Fruit fly (Drosophila melanogaster) whole organism, adult: ENCODE data around the gene CG11964.

Experiments used
- CG11617 ChIP-seq: fragments of 200-800 bp; sonication (Bioruptor generic); optimal IDR thresholded peaks from 2 replicates; lab custom pipeline; 2017; ENCODE audit warnings: mild to moderate bottlenecking, missing biosample characterization, missing genetic modification reagents, missing genetic modification characterization
- CG12768 ChIP-seq: fragments of 200-800 bp; sonication (Bioruptor generic); optimal IDR thresholded peaks from 2 replicates; lab custom pipeline; 2017; ENCODE audit warnings: missing biosample characterization, missing genetic modification characterization, mild to moderate bottlenecking, moderate library complexity, missing genetic modification reagents
- CG14711 ChIP-seq: fragments of 200-800 bp; sonication (Bioruptor generic); optimal IDR thresholded peaks from 2 replicates; lab custom pipeline; 2018; ENCODE audit warnings: missing biosample characterization, mild to moderate bottlenecking, missing genetic modification characterization, moderate library complexity
- CG1620 ChIP-seq: fragments of 200-800 bp; sonication (Bioruptor generic); optimal IDR thresholded peaks from 2 replicates; lab custom pipeline; 2016; ENCODE audit warnings: missing biosample characterization, missing genetic modification characterization
- CG33017 ChIP-seq: fragments of 200-800 bp; sonication (Bioruptor generic); optimal IDR thresholded peaks from 2 replicates; lab custom pipeline; 2018; ENCODE audit warnings: missing biosample characterization, mild to moderate bottlenecking, missing genetic modification characterization, moderate library complexity
- CG5204 ChIP-seq: fragments of 200-800 bp; sonication (Bioruptor generic); optimal IDR thresholded peaks from 2 replicates; lab custom pipeline; 2016; ENCODE audit warnings: missing biosample characterization, missing genetic modification characterization
- CG7045 ChIP-seq: fragments of 200-800 bp; sonication (Bioruptor generic); optimal IDR thresholded peaks from 2 replicates; lab custom pipeline; 2017; ENCODE audit warnings: missing biosample characterization, mild to moderate bottlenecking, missing genetic modification characterization
- CG7101 ChIP-seq: fragments of 200-800 bp; sonication (Bioruptor generic); optimal IDR thresholded peaks from 2 replicates; lab custom pipeline; 2018; ENCODE audit warnings: missing biosample characterization, mild to moderate bottlenecking, missing genetic modification characterization, moderate library complexity
- Clk ChIP-seq: fragments of 200-800 bp; sonication (Bioruptor generic); optimal IDR thresholded peaks from 2 replicates; lab custom pipeline; 2017; ENCODE audit warnings: missing biosample characterization, missing genetic modification characterization
- Crg-1 ChIP-seq: fragments of 200-800 bp; sonication (Bioruptor generic); optimal IDR thresholded peaks from 2 replicates; lab custom pipeline; 2016; ENCODE audit warnings: missing biosample characterization, missing genetic modification characterization
- Hr96 ChIP-seq: fragments of 200-800 bp; sonication (Bioruptor generic); optimal IDR thresholded peaks from 2 replicates; lab custom pipeline; 2016; ENCODE audit warnings: missing biosample characterization, missing genetic modification characterization
- Mnt ChIP-seq: fragments of 200-800 bp; sonication (Bioruptor generic); optimal IDR thresholded peaks from 2 replicates; lab custom pipeline; 2016; ENCODE audit warnings: missing biosample characterization, mild to moderate bottlenecking, missing genetic modification characterization
- bab1 ChIP-seq: fragments of 200-800 bp; sonication (Bioruptor generic); optimal IDR thresholded peaks from 3 replicates; lab custom pipeline; 2019; ENCODE audit warnings: missing biosample characterization, mild to moderate bottlenecking, missing genetic modification characterization, moderate library complexity
- cic ChIP-seq: fragments of 200-800 bp; sonication (Bioruptor generic); optimal IDR thresholded peaks from 2 replicates; lab custom pipeline; 2017; ENCODE audit warnings: missing biosample characterization, mild to moderate bottlenecking, missing genetic modification characterization, moderate library complexity
- cnc ChIP-seq, 2 experiments: fragments of >200 bp; optimal IDR thresholded peaks; 2 replicates each; lab custom pipeline; 2017
- kay ChIP-seq: fragments of 200-800 bp; sonication (Bioruptor generic); peaks from one replicate; lab custom pipeline; 2016; ENCODE audit warnings: missing biosample characterization, missing genetic modification characterization, borderline replicate concordance
- ovo ChIP-seq: fragments of 200-800 bp; sonication (Bioruptor generic); optimal IDR thresholded peaks from 2 replicates; lab custom pipeline; 2016; ENCODE audit warnings: missing biosample characterization, missing genetic modification characterization
- pad ChIP-seq: fragments of 200-800 bp; sonication (Bioruptor generic); optimal IDR thresholded peaks from 3 replicates; lab custom pipeline; 2017; ENCODE audit warnings: missing biosample characterization, missing genetic modification characterization, mild to moderate bottlenecking, moderate library complexity, missing genetic modification reagents
- tj ChIP-seq: fragments of 200-800 bp; sonication (Bioruptor generic); optimal IDR thresholded peaks from 3 replicates; lab custom pipeline; 2017; ENCODE audit warnings: missing biosample characterization, mild to moderate bottlenecking, missing genetic modification characterization, moderate library complexity
- toe ChIP-seq: fragments of 200-800 bp; sonication (Bioruptor generic); optimal IDR thresholded peaks from 2 replicates; lab custom pipeline; 2016; ENCODE audit warnings: missing biosample characterization, missing genetic modification characterization

The CG11964 gene

dm6 chr3R:8931777-8932345, 13.0 kb downstream of the CG11964 start, which contains the start of gene pyd:
Gene pyd, minus strand, starts transcription at chr3R:8931896.
- peak; percentile 61 for TF ChIP-seq Mnt (GFP tag; lab: Kevin White, UChicago)
- peak; percentile 54 for TF ChIP-seq ovo (GFP tag; lab: Kevin White, UChicago)
- TF ChIP-seq cnc (optimal IDR thresholded peaks at IDR 0.05; lab: Kevin White, UChicago) = no peak
- peak; percentile 59 for TF ChIP-seq CG5204
- peak; percentile 35 for TF ChIP-seq CG14711 (tag; lab: Kevin White, UChicago)
- peak; percentile 75 for TF ChIP-seq toe (GFP tag; lab: Kevin White, UChicago)
- no peak for TF ChIP-seq CG33017 (tag; lab: Kevin White, UChicago)
- TF ChIP-seq CG11617 = peak; percentile 66
- TF ChIP-seq Crg-1 = peak; percentile 74
- peak; percentile 47 for TF ChIP-seq CG7045 (GFP tag; lab: Kevin White, UChicago)
- TF ChIP-seq Clk = no peak
- peak; percentile 61 for TF ChIP-seq tj (GFP tag; lab: Kevin White, UChicago)
- TF ChIP-seq CG7101 (tag; lab: Kevin White, UChicago) = peak; percentile 68
- TF ChIP-seq pad (GFP tag; lab: Kevin White, UChicago) = peak; percentile 33
- TF ChIP-seq CG12768 (GFP tag; lab: Kevin White, UChicago) = no peak
- peak; percentile 84 for TF ChIP-seq bab1 (GFP tag; lab: Kevin White, UChicago)
- no peak for TF ChIP-seq cic (GFP tag; lab: Kevin White, UChicago)
- peak; percentile 88 for TF ChIP-seq kay (GFP tag; lab: Kevin White, UChicago)
- TF ChIP-seq Hr96 (GFP tag; lab: Kevin White, UChicago) = peak; percentile 81
- TF ChIP-seq CG1620 (GFP tag; lab: Kevin White, UChicago) = peak; percentile 47

- TF ChIP-seq bab1 (GFP tag; lab: Kevin White, UChicago) = no peak
- peak; percentile 77 for TF ChIP-seq pad (GFP tag; lab: Kevin White, UChicago)
Measured at dm6 chr3R:8931064-8931419, 13.8 kb downstream of the CG11964 start.

DNA sequence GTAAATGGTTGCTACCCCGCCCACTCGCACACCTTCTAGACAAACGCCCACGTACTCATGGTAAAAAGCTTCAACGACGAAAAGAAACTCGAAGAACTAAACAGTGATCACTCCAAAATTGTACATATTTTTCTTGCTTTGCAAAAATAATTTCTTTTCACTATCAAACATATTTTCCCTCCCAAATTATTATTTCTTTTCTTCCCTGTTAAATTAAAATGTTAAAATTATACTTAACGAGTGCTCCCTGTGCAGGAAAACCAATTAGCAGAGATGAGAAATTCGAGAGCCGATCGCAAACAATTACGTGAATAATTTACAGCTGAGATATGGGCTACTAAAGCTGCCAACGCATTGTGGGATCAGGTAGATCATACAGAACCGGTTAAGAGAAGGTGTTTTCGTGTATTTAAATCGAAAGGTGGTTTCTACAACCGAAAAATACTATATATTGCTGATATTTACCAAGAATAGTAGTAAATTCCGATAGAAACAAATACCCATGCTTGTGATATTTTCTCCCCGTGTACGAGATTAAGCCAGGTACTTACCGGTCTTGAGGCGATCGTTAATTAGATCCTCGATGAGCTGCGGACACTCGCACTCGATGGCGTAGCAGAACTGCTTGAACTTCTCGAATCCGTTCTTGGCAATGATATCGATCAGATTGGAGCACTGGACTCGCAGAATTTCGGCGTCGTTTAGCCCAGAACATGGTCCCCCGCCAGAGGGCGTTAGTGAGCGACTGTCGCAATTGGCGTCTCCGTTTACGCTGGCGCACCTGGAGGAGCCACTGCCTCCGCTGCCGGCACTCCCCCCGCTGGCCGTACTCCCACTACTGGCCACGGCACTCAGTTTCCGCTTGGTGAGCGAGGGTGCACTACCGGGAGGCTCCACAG, 14.4 kb downstream of the CG11964 start:
- TF ChIP-seq CG33017 (tag; lab: Kevin White, UChicago) (peak; percentile 10), CG7045 (GFP tag; lab: Kevin White, UChicago) (no peak), cic (GFP tag; lab: Kevin White, UChicago) (no peak), Crg-1 (no peak), cnc (optimal IDR thresholded peaks at IDR 0.05; lab: Kevin White, UChicago) (no peak), Mnt (GFP tag; lab: Kevin White, UChicago) (no peak), tj (GFP tag; lab: Kevin White, UChicago) (no peak), CG1620 (GFP tag; lab: Kevin White, UChicago) (no peak), CG7101 (tag; lab: Kevin White, UChicago) (peak; percentile 19), bab1 (GFP tag; lab: Kevin White, UChicago) (peak; percentile 75), CG14711 (tag; lab: Kevin White, UChicago) (peak; percentile 20)

- TF ChIP-seq CG1620 (GFP tag; lab: Kevin White, UChicago) (no peak), cic (GFP tag; lab: Kevin White, UChicago) (no peak), CG7045 (GFP tag; lab: Kevin White, UChicago) (no peak), CG7101 (tag; lab: Kevin White, UChicago) (no peak), Clk (no peak), ovo (GFP tag; lab: Kevin White, UChicago) (no peak), Crg-1 (no peak), CG11617 (no peak), CG12768 (GFP tag; lab: Kevin White, UChicago) (no peak), CG33017 (tag; lab: Kevin White, UChicago) (no peak), pad (GFP tag; lab: Kevin White, UChicago) (no peak), kay (GFP tag; lab: Kevin White, UChicago) (no peak), cnc (optimal IDR thresholded peaks at IDR 0.05; lab: Kevin White, UChicago) (no peak)
Measured at dm6 chr3R:8929703-8930102, 15.1 kb downstream of the CG11964 start.

DNA sequence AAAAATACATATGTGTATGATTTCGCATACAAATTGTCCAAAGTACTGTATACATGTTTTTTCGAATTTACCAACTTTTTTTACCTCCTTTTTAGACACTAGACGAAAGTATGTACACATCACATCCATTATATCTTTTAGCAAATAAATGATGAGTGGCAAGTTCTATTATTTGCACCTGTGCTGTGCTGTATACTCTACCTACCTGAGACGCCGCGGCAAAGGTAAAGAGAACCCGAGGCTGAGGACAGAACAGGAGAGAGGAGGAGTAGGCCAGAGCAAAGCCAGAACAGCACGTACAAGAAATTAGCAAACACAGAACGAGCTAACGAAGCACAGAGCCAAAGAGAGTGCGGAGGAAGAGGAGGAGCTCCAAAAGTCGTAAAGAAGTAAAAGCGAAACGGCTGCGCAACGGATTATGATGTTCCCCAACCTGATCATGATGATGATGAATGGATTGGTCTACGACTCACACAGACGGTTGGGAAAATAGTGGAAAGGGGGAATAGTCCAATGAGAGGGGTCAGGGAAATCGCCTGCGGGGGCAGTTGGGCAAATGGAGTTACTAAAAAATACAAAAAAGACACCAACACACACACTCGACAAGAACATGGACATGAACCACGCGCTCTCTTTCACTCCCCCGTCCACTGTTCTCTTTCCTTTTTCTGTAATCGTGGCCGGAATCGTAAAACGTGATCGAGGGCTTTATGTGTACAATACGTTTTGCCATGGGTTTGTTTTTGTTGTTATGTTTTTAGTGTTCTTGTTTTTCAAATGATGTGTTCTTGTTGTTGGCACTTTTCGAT, 16.8 kb downstream of the CG11964 start:
- TF ChIP-seq cnc (optimal IDR thresholded peaks at IDR 0.05; lab: Kevin White, UChicago) (no peak), pad (GFP tag; lab: Kevin White, UChicago) (peak; percentile 87), CG7101 (tag; lab: Kevin White, UChicago) (peak; percentile 45), CG14711 (tag; lab: Kevin White, UChicago) (peak; percentile 61), CG33017 (tag; lab: Kevin White, UChicago) (no peak), CG7045 (GFP tag; lab: Kevin White, UChicago) (no peak), Hr96 (GFP tag; lab: Kevin White, UChicago) (peak; percentile 21), bab1 (GFP tag; lab: Kevin White, UChicago) (peak; percentile 84), Crg-1 (peak; percentile 18)
